Worm (Caenorhabditis elegans) whole organism, L1 larva: ENCODE measurements around the gene C12D5.9.

Experiments
- C04F5.9 ChIP-seq: sonication (generic microtip); optimal IDR thresholded peaks from 2 replicates; lab custom pipeline; 2016; ENCODE audit warnings: missing genetic modification characterization, missing compliant biosample characterization
- C16A3.4 ChIP-seq: fragments of 150-350 bp; optimal IDR thresholded peaks from 2 replicates; lab custom pipeline; 2014; ENCODE audit warnings: missing biosample characterization, missing genetic modification characterization
- F16B12.6 ChIP-seq: fragments of 150-350 bp; optimal IDR thresholded peaks from 2 replicates; lab custom pipeline; 2014; ENCODE audit warnings: missing biosample characterization, missing genetic modification characterization
- Y116A8C.19 ChIP-seq: sonication (generic microtip); optimal IDR thresholded peaks from 2 replicates; lab custom pipeline; 2016; ENCODE audit warnings: missing compliant biosample characterization, missing genetic modification characterization, borderline replicate concordance
- aha-1 ChIP-seq: fragments of 150-350 bp; optimal IDR thresholded peaks from 2 replicates; lab custom pipeline; 2014; ENCODE audit warnings: missing biosample characterization, missing genetic modification characterization
- alr-1 ChIP-seq: fragments of 200-800 bp; sonication (Bioruptor generic); optimal IDR thresholded peaks from 2 replicates; lab custom pipeline; 2018; ENCODE audit warnings: borderline replicate concordance, mild to moderate bottlenecking, missing genetic modification characterization, missing compliant biosample characterization
- ama-1 ChIP-seq: fragments of 150-350 bp; optimal IDR thresholded peaks from 2 replicates; lab custom pipeline; 2014
- blmp-1 ChIP-seq: fragments of 150-350 bp; optimal IDR thresholded peaks from 2 replicates; lab custom pipeline; 2014; ENCODE audit warnings: missing biosample characterization, missing genetic modification characterization
- ceh-63 ChIP-seq: fragments of 200-800 bp; sonication (Bioruptor generic); optimal IDR thresholded peaks from 2 replicates; lab custom pipeline; 2018; ENCODE audit warnings: mild to moderate bottlenecking, missing genetic modification characterization, missing compliant biosample characterization
- ceh-82 ChIP-seq, 3 experiments: fragments of 150-350 bp in 1 of 3; sonication (generic microtip) in 2 of 3; optimal IDR thresholded peaks; 2 replicates each; lab custom pipeline; 2014 to 2017; ENCODE audit warnings: missing biosample characterization in 3 of 3, missing genetic modification characterization in 3 of 3
- ceh-88 ChIP-seq: fragments of 200-800 bp; sonication (Bioruptor generic); IDR thresholded peaks from 2 replicates; pipeline ENCODE4 v1.3.6; 2022; ENCODE audit warnings: missing genetic modification characterization, missing compliant biosample characterization
- ces-1 ChIP-seq: fragments of 150-350 bp; optimal IDR thresholded peaks from 2 replicates; lab custom pipeline; 2014; ENCODE audit warnings: missing biosample characterization, missing genetic modification reagents, missing genetic modification characterization
- dpl-1 ChIP-seq, 3 experiments: fragments of 150-350 bp in 2 of 3; sonication (generic microtip) in 1 of 3; optimal IDR thresholded peaks; 2 replicates each; lab custom pipeline; 2014 to 2017; ENCODE audit warnings: missing biosample characterization in 3 of 3, missing genetic modification characterization in 3 of 3, missing genetic modification reagents in 3 of 3
- dsc-1 ChIP-seq: sonication (generic microtip); optimal IDR thresholded peaks from 2 replicates; lab custom pipeline; 2016; ENCODE audit warnings: mild to moderate bottlenecking, missing genetic modification characterization, missing compliant biosample characterization
- egl-13 ChIP-seq: sonication (generic microtip); optimal IDR thresholded peaks from 2 replicates; lab custom pipeline; 2016; ENCODE audit warnings: missing genotype, missing genetic modification reagents, missing genetic modification characterization, missing compliant biosample characterization
- egl-27 ChIP-seq, 2 experiments: fragments of 150-350 bp in 1 of 2; sonication (generic microtip); optimal IDR thresholded peaks; 3 replicates each; lab custom pipeline; 2017 to 2018; ENCODE audit warnings: missing biosample characterization in 2 of 2, missing genetic modification characterization in 2 of 2, missing genetic modification reagents in 2 of 2
- elt-2 ChIP-seq: sonication (generic microtip); optimal IDR thresholded peaks from 2 replicates; lab custom pipeline; 2016; ENCODE audit warnings: missing genetic modification characterization, mild to moderate bottlenecking, inconsistent platforms, missing compliant biosample characterization, missing genetic modification reagents
- elt-3 ChIP-seq, 6 experiments: fragments of 150-350 bp in 1 of 6; sonication (generic microtip); optimal IDR thresholded peaks; 2 replicates each; lab custom pipeline; 2017 to 2018; ENCODE audit warnings: missing biosample characterization in 6 of 6, missing genetic modification characterization in 6 of 6, inconsistent platforms in 1 of 6
- ets-5 ChIP-seq: fragments of 200-800 bp; sonication (Bioruptor generic); IDR thresholded peaks from 2 replicates; pipeline ENCODE4 v1.3.6; 2022; ENCODE audit warnings: missing genetic modification characterization, missing compliant biosample characterization
- fkh-8 ChIP-seq: sonication (generic microtip); optimal IDR thresholded peaks from 2 replicates; lab custom pipeline; 2016; ENCODE audit warnings: mild to moderate bottlenecking, missing genetic modification characterization, missing compliant biosample characterization
- fos-1 ChIP-seq: fragments of 150-350 bp; optimal IDR thresholded peaks from 2 replicates; lab custom pipeline; 2014; ENCODE audit warnings: missing biosample characterization, missing genetic modification characterization
- grh-1 ChIP-seq: fragments of 200-800 bp; sonication (Bioruptor generic); IDR thresholded peaks from 2 replicates; pipeline ENCODE4 v1.3.6; 2022; ENCODE audit warnings: missing genetic modification reagents, missing genetic modification characterization, missing compliant biosample characterization
- hlh-17 ChIP-seq: fragments of 200-800 bp; sonication (Bioruptor generic); optimal IDR thresholded peaks from 2 replicates; lab custom pipeline; 2018; ENCODE audit warnings: missing genetic modification characterization, mild to moderate bottlenecking, missing compliant biosample characterization, moderate library complexity, borderline replicate concordance
- irx-1 ChIP-seq: sonication (generic microtip); optimal IDR thresholded peaks from 2 replicates; lab custom pipeline; 2016; ENCODE audit warnings: missing genetic modification characterization, missing compliant biosample characterization
- jun-1 ChIP-seq: fragments of 150-350 bp; optimal IDR thresholded peaks from 2 replicates; lab custom pipeline; 2014; ENCODE audit warnings: missing biosample characterization, missing genetic modification reagents, missing genetic modification characterization
- lin-35 ChIP-seq, 2 experiments: fragments of 150-350 bp; optimal IDR thresholded peaks; 2 replicates each; lab custom pipeline; 2014; ENCODE audit warnings: missing biosample characterization in 2 of 2, missing genetic modification characterization in 2 of 2, missing genetic modification reagents in 2 of 2
- lir-3 ChIP-seq: sonication (generic microtip); optimal IDR thresholded peaks from 2 replicates; lab custom pipeline; 2016; ENCODE audit warnings: mild to moderate bottlenecking, missing genetic modification characterization, moderate library complexity, missing compliant biosample characterization; ENCODE audit not compliant: poor library complexity
- lsy-2 ChIP-seq, 2 experiments: fragments of 150-350 bp; optimal IDR thresholded peaks; 2 replicates each; lab custom pipeline; 2014; ENCODE audit warnings: missing biosample characterization in 2 of 2, missing genetic modification characterization in 2 of 2
- mab-9 ChIP-seq: fragments of 200-800 bp; sonication (Bioruptor generic); IDR thresholded peaks from 2 replicates; pipeline ENCODE4 v1.3.6; 2022; ENCODE audit warnings: missing genetic modification reagents, missing genetic modification characterization, missing compliant biosample characterization
- mdl-1 ChIP-seq, 2 experiments: fragments of 150-350 bp; optimal IDR thresholded peaks; 2 replicates each; lab custom pipeline; 2014 to 2017; ENCODE audit warnings: missing biosample characterization in 2 of 2, missing genetic modification characterization in 2 of 2, inconsistent platforms in 1 of 2
- mep-1 ChIP-seq: fragments of 150-350 bp; optimal IDR thresholded peaks from 2 replicates; lab custom pipeline; 2014; ENCODE audit warnings: missing biosample characterization, missing genetic modification characterization
- nhr-19 ChIP-seq: fragments of 200-800 bp; sonication (Bioruptor generic); conservative IDR thresholded peaks from 2 replicates; pipeline ENCODE4 v1.3.6; 2022; ENCODE audit warnings: missing genetic modification characterization, missing compliant biosample characterization
- nhr-20 ChIP-seq: sonication (generic microtip); optimal IDR thresholded peaks from 2 replicates; lab custom pipeline; 2016; ENCODE audit warnings: mild to moderate bottlenecking, missing genetic modification characterization, missing compliant biosample characterization
- nhr-237 ChIP-seq: fragments of 150-350 bp; optimal IDR thresholded peaks from 2 replicates; lab custom pipeline; 2014; ENCODE audit warnings: missing biosample characterization, missing genetic modification characterization
- nhr-47 ChIP-seq: sonication (generic microtip); optimal IDR thresholded peaks from 2 replicates; lab custom pipeline; 2016; ENCODE audit warnings: mild to moderate bottlenecking, missing genetic modification characterization, moderate library complexity, missing compliant biosample characterization
- nhr-76 ChIP-seq: sonication (generic microtip); optimal IDR thresholded peaks from 2 replicates; lab custom pipeline; 2017; ENCODE audit warnings: missing biosample characterization, missing genetic modification characterization
- nhr-77 ChIP-seq: fragments of 150-350 bp; optimal IDR thresholded peaks from 2 replicates; lab custom pipeline; 2014; ENCODE audit warnings: missing biosample characterization, missing genetic modification characterization
- nhr-85 ChIP-seq: sonication (generic microtip); peaks from one replicate; lab custom pipeline; 2016; ENCODE audit warnings: missing genetic modification characterization, inconsistent platforms, missing compliant biosample characterization
- nhr-90 ChIP-seq: sonication (generic microtip); optimal IDR thresholded peaks from 2 replicates; lab custom pipeline; 2016; ENCODE audit warnings: mild to moderate bottlenecking, missing genetic modification characterization, missing compliant biosample characterization; ENCODE audit not compliant: poor library complexity
- pag-3 ChIP-seq: sonication (generic microtip); optimal IDR thresholded peaks from 2 replicates; lab custom pipeline; 2017; ENCODE audit warnings: missing genetic modification characterization, mild to moderate bottlenecking, missing compliant biosample characterization, antibody characterized with exemption, borderline replicate concordance; ENCODE audit not compliant: insufficient read depth
- pax-3 ChIP-seq: fragments of 200-800 bp; sonication (Bioruptor generic); optimal IDR thresholded peaks from 2 replicates; lab custom pipeline; 2018; ENCODE audit warnings: mild to moderate bottlenecking, missing genetic modification characterization, moderate library complexity, missing compliant biosample characterization
- snpc-4 ChIP-seq: fragments of 150-350 bp; optimal IDR thresholded peaks from 2 replicates; lab custom pipeline; 2014; ENCODE audit warnings: missing biosample characterization, missing genetic modification characterization
- snu-23 ChIP-seq: sonication (generic microtip); optimal IDR thresholded peaks from 2 replicates; lab custom pipeline; 2016; ENCODE audit warnings: missing genetic modification characterization, missing compliant biosample characterization
- tbx-2 ChIP-seq: sonication (generic microtip); optimal IDR thresholded peaks from 2 replicates; lab custom pipeline; 2016; ENCODE audit warnings: missing genetic modification characterization, missing compliant biosample characterization
- tlp-1 ChIP-seq: fragments of 150-350 bp; optimal IDR thresholded peaks from 2 replicates; lab custom pipeline; 2014; ENCODE audit warnings: missing biosample characterization, missing genetic modification characterization
- unc-62 ChIP-seq: fragments of 150-350 bp; optimal IDR thresholded peaks from 2 replicates; lab custom pipeline; 2014; ENCODE audit warnings: missing biosample characterization, missing genetic modification reagents, missing genetic modification characterization
- xbp-1 ChIP-seq: sonication (generic microtip); optimal IDR thresholded peaks from 2 replicates; lab custom pipeline; 2016; ENCODE audit warnings: missing genetic modification characterization, missing compliant biosample characterization
- ztf-4 ChIP-seq: fragments of 150-350 bp; optimal IDR thresholded peaks from 2 replicates; lab custom pipeline; 2014; ENCODE audit warnings: missing biosample characterization, missing genetic modification characterization

Gene C12D5.9

DNA sequence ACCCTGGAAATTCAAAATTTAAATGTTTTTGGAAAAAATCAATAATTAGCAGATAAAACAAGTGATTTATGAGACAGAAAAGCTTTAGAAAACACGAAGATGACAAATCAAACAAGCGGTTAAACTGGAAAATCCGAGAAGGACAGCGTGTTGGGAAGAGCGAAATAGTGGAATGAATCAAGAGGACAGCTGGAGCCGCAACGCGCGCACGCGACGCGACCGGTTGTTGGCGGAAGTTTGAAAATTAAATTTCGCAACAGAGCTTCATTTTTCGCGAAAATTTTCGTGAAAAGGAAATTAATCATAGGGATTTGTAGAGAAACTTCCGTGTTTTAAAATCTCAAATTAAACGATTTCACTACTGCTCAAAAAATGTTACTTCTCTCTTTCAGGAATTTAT lies 45.1 kb upstream of the C12D5.9 start, which contains the start of gene clic-1 (continued):
- TF ChIP-seq lin-35 (GFP tag; optimal IDR thresholded peaks at IDR 0.05; lab: Kevin White, UChicago) (peak; percentile 96 to 98), pag-3 (tag; lab: Kevin White, UChicago) (no peak), elt-2 (no peak), dsc-1 (tag; lab: Kevin White, UChicago) (peak; percentile 44), ets-5 (no peak), hlh-17 (no peak), snpc-4 (tag; lab: Kevin White, UChicago) (peak; percentile 38), grh-1 (GFP tag; lab: Robert Waterston, UW) (no peak), pax-3 (tag; lab: Kevin White, UChicago) (no peak), tlp-1 (tag; lab: Kevin White, UChicago) (no peak), lsy-2 (tag; optimal IDR thresholded peaks at IDR 0.05; lab: Kevin White, UChicago) (peak; percentile 53 to 85), C04F5.9 (tag; lab: Kevin White, UChicago) (no peak), mdl-1 (tag; optimal IDR thresholded peaks at IDR 0.05; lab: Kevin White, UChicago) (peak in 1 of 2 experiments; percentile 67), jun-1 (peak; percentile 63), ces-1 (GFP tag; lab: Kevin White, UChicago) (no peak), fkh-8 (peak; percentile 52), fos-1 (tag; lab: Kevin White, UChicago) (peak; percentile 58), nhr-237 (tag; lab: Kevin White, UChicago) (no peak), nhr-19 (GFP tag; lab: Robert Waterston, UW) (peak; percentile 42), lir-3 (tag; lab: Kevin White, UChicago) (peak; percentile 18), alr-1 (tag; lab: Kevin White, UChicago) (no peak), irx-1 (tag; lab: Kevin White, UChicago) (peak; percentile 26), egl-27 (tag; optimal IDR thresholded peaks at IDR 0.05; lab: Kevin White, UChicago) (no peak), nhr-85 (tag; lab: Kevin White, UChicago) (peak; percentile 80), nhr-47 (peak; percentile 68), dpl-1 (GFP tag; optimal IDR thresholded peaks at IDR 0.05; lab: Kevin White, UChicago) (peak; percentile 92 to 95 (median 93))

DNA sequence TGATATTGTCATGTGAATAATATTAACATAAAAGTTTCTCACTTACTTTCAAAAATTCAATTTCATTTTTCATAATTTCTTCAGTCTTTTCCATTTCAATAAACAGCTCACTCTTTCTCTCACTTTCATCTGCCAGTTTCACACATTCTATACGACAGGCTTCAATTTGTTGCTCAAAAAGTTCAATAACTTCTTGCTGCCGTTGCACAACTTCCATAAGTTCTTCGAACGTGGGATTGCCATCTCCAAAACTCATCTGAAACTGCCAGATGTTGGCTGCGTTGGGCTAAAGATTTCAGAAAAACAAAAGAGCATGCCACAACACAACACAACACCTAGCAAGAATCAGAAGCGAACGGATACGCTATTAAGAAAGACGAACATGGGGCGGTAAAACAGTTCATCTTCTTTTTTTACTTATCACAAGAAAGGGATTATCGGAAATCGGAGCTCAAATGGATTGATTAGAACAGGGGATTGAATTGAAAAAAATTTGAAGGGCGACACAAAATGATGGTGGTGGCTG lies 43.5 kb upstream of the C12D5.9 start:
- TF ChIP-seq aha-1 (tag; lab: Kevin White, UChicago) (no peak), ama-1 (lab: Kevin White, UChicago) (peak; percentile 52), snu-23 (GFP tag; lab: Kevin White, UChicago) (no peak), tbx-2 (tag; lab: Kevin White, UChicago) (no peak)

DNA sequence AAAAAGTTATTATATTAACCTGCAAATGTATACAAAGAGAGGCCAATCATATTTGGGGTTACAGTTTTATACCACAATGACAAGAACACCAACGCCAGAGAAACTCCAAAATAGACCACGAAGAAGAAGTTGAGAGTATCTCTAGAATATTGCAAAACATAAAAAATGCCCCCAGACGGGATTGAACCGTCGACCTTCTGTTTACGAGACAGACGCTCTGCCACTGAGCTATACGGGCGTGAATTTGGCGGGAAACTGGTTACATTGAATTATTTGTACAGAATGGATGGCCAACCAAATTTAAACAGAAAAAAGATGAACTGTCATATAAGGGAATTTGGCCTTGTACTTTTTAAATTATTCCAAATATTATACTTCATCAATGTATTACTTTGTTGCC lies 40.7 kb upstream of the C12D5.9 start:
- TF ChIP-seq unc-62 (GFP tag; lab: Kevin White, UChicago) (no peak), mep-1 (tag; lab: Kevin White, UChicago) (peak; percentile 44), nhr-20 (peak; percentile 67), ceh-88 (GFP tag; lab: Robert Waterston, UW) (peak; percentile 38; the same call in 1 of the 2 replicates), elt-3 (tag; optimal IDR thresholded peaks at IDR 0.05; lab: Kevin White, UChicago) (peak in 2 of 6 experiments; percentile 2 to 48), ceh-63 (GFP tag; lab: Kevin White, UChicago) (no peak), egl-13 (no peak), ztf-4 (tag; lab: Kevin White, UChicago) (peak; percentile 73), nhr-90 (tag; lab: Kevin White, UChicago) (peak; percentile 66), dpl-1 (GFP tag; optimal IDR thresholded peaks at IDR 0.05; lab: Kevin White, UChicago) (peak; percentile 61 to 65 (median 64)), xbp-1 (peak; percentile 32), ceh-82 (tag; optimal IDR thresholded peaks at IDR 0.05; lab: Kevin White, UChicago) (peak in 2 of 3 experiments; percentile 28 to 30), blmp-1 (tag; lab: Kevin White, UChicago) (peak; percentile 32), Y116A8C.19 (tag; lab: Kevin White, UChicago) (no peak), tbx-2 (tag; lab: Kevin White, UChicago) (peak; percentile 32), dsc-1 (tag; lab: Kevin White, UChicago) (peak; percentile 53), nhr-77 (tag; lab: Kevin White, UChicago) (peak; percentile 42), C16A3.4 (tag; lab: Kevin White, UChicago) (peak; percentile 54), mab-9 (GFP tag; lab: Robert Waterston, UW) (no peak), F16B12.6 (no peak), fkh-8 (peak; percentile 45), pag-3 (tag; lab: Kevin White, UChicago) (no peak), nhr-76 (tag; lab: Kevin White, UChicago) (no peak), fos-1 (tag; lab: Kevin White, UChicago) (peak; percentile 50), nhr-47 (peak; percentile 59)
